Worm (Caenorhabditis elegans) whole organism, L1 larva: ENCODE measurements around the gene dve-1.

ENCODE experiments used
- efl-1 ChIP-seq, 4 experiments: fragments of 150-350 bp; optimal IDR thresholded peaks in 3 of 4; peaks in 1 of 4; 1 replicate in 1 of 4; 2 replicates in 3 of 4; lab custom pipeline; 2014; ENCODE audit warnings: missing biosample characterization in 2 of 4, missing genetic modification characterization in 2 of 4, missing genetic modification reagents in 2 of 4
- egl-13 ChIP-seq: sonication (generic microtip); optimal IDR thresholded peaks from 2 replicates; lab custom pipeline; 2016; ENCODE audit warnings: missing genotype, missing genetic modification reagents, missing genetic modification characterization, missing compliant biosample characterization
- fkh-4 ChIP-seq: sonication (generic microtip); optimal IDR thresholded peaks from 2 replicates; lab custom pipeline; 2016; ENCODE audit warnings: missing compliant biosample characterization, missing genetic modification characterization, borderline replicate concordance
- lir-3 ChIP-seq: sonication (generic microtip); optimal IDR thresholded peaks from 2 replicates; lab custom pipeline; 2016; ENCODE audit warnings: mild to moderate bottlenecking, missing genetic modification characterization, moderate library complexity, missing compliant biosample characterization; ENCODE audit not compliant: poor library complexity
- lsy-2 ChIP-seq, 2 experiments: fragments of 150-350 bp; optimal IDR thresholded peaks; 2 replicates each; lab custom pipeline; 2014; ENCODE audit warnings: missing biosample characterization in 2 of 2, missing genetic modification characterization in 2 of 2
- mdl-1 ChIP-seq, 2 experiments: fragments of 150-350 bp; optimal IDR thresholded peaks; 2 replicates each; lab custom pipeline; 2014 to 2017; ENCODE audit warnings: missing biosample characterization in 2 of 2, missing genetic modification characterization in 2 of 2, inconsistent platforms in 1 of 2
- nhr-12 ChIP-seq: sonication (generic microtip); optimal IDR thresholded peaks from 2 replicates; lab custom pipeline; 2017; ENCODE audit warnings: missing biosample characterization, missing genetic modification characterization
- nhr-19 ChIP-seq: fragments of 200-800 bp; sonication (Bioruptor generic); conservative IDR thresholded peaks from 2 replicates; pipeline ENCODE4 v1.3.6; 2022; ENCODE audit warnings: missing genetic modification characterization, missing compliant biosample characterization
- sox-4 ChIP-seq: sonication (generic microtip); optimal IDR thresholded peaks from 2 replicates; lab custom pipeline; 2016; ENCODE audit warnings: missing genetic modification characterization, missing compliant biosample characterization
- swsn-7 ChIP-seq: sonication (generic microtip); optimal IDR thresholded peaks from 2 replicates; lab custom pipeline; 2016; ENCODE audit warnings: missing genetic modification characterization, missing compliant biosample characterization
- ztf-11 ChIP-seq, 2 experiments: sonication (generic microtip); optimal IDR thresholded peaks; 2 replicates each; lab custom pipeline; 2016 to 2017; ENCODE audit warnings: missing genetic modification characterization in 2 of 2, missing biosample characterization in 1 of 2, missing compliant biosample characterization in 1 of 2
- ztf-4 ChIP-seq: fragments of 150-350 bp; optimal IDR thresholded peaks from 2 replicates; lab custom pipeline; 2014; ENCODE audit warnings: missing biosample characterization, missing genetic modification characterization

DNA sequence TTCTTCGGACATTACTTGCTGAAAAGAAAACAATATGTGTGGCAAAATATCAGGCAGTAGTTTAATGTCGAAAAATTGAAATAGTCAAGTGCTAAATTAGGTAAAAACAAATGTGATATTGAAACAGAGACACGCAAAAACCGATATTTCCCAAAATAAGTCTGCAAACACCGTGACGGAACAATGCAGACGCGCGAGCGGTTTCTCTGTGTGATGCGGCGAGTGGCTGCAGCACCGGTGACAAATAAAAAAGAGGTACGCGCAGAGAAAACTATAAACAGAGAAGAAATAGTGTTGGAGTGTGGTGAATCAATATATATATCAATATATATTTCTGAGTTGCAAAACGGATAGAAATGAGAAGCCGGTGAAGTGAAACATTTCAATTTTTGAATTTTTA, 50.9 kb downstream of the dve-1 start, which contains the start of gene ife-2:
- no peak for TF ChIP-seq ztf-11 (tag; optimal IDR thresholded peaks at IDR 0.05; lab: Kevin White, UChicago)
- TF ChIP-seq efl-1 (optimal IDR thresholded peaks at IDR 0.05; lab: Kevin White, UChicago) = peak; percentile 52 to 58
- peak; percentile 51 to 94 for TF ChIP-seq efl-1 (GFP tag; optimal IDR thresholded peaks at IDR 0.05 in 1 of 2; lab: Kevin White, UChicago)
- TF ChIP-seq egl-13 (tag; lab: Kevin White, UChicago) = peak; percentile 38
- TF ChIP-seq sox-4 (tag; lab: Kevin White, UChicago) = no peak
- TF ChIP-seq nhr-12 = no peak
- TF ChIP-seq lsy-2 (tag; optimal IDR thresholded peaks at IDR 0.05; lab: Kevin White, UChicago) = peak; percentile 70 to 75
- TF ChIP-seq lir-3 (tag; lab: Kevin White, UChicago) = peak; percentile 63
- peak; percentile 1 for TF ChIP-seq ztf-4 (tag; lab: Kevin White, UChicago)
- TF ChIP-seq swsn-7 = peak; percentile 74
- TF ChIP-seq mdl-1 (tag; optimal IDR thresholded peaks at IDR 0.05; lab: Kevin White, UChicago) = peak in 1 of 2 experiments; percentile 71
- TF ChIP-seq nhr-19 (GFP tag; lab: Robert Waterston, UW) = peak; percentile 64
- TF ChIP-seq fkh-4 (tag; lab: Kevin White, UChicago) = no peak
